Fruit fly (Drosophila melanogaster): ENCODE data around the gene park.
A peak's percentile ranks its signal among the peaks of the same experiment; 100 is the strongest.

park gene

dm6 chr3L:21172527-21173253 is 24.0 kb downstream of the park start, which contains the start of the genes chb and AsnS (continued):
- TF ChIP-seq Hr38 (GFP tag; optimal IDR thresholded peaks at IDR 0.05): no peak
- peak; percentile 71 for TF ChIP-seq CG10669 (GFP tag; optimal IDR thresholded peaks at IDR 0.05)
- TF ChIP-seq CG31627 (GFP tag; optimal IDR thresholded peaks at IDR 0.05): peak; percentile 85
- peak; percentile 86 for TF ChIP-seq Met (GFP tag; optimal IDR thresholded peaks at IDR 0.05)
- no peak for TF ChIP-seq Eip93F (GFP tag; optimal IDR thresholded peaks at IDR 0.05)
- TF ChIP-seq net (GFP tag; optimal IDR thresholded peaks at IDR 0.05): peak; percentile 70
- TF ChIP-seq CG9139 (GFP tag; optimal IDR thresholded peaks at IDR 0.05): no peak
- peak; percentile 93 for TF ChIP-seq svp (GFP tag)
- peak; percentile 85 for TF ChIP-seq pdm3 (GFP tag; optimal IDR thresholded peaks at IDR 0.05)
- peak; percentile 61 for TF ChIP-seq CG3919 (GFP tag; optimal IDR thresholded peaks at IDR 0.05)
- peak; percentile 22 for TF ChIP-seq fd59A (GFP tag; optimal IDR thresholded peaks at IDR 0.05)
- peak; percentile 43 for TF ChIP-seq spab (GFP tag; optimal IDR thresholded peaks at IDR 0.05)
- peak; percentile 82 for TF ChIP-seq CG34406 (GFP tag; optimal IDR thresholded peaks at IDR 0.05)
- peak; percentile 76 for TF ChIP-seq Ets21C (GFP tag; optimal IDR thresholded peaks at IDR 0.05)
- TF ChIP-seq CG32006 (GFP tag; optimal IDR thresholded peaks at IDR 0.05): peak; percentile 80
- no peak for TF ChIP-seq CG4318 (GFP tag; optimal IDR thresholded peaks at IDR 0.05)

- TF ChIP-seq Ets96B (tag; optimal IDR thresholded peaks at IDR 0.05) (peak; percentile 83), acj6 (GFP tag; optimal IDR thresholded peaks at IDR 0.05) (peak; percentile 82), Gug (GFP tag; IDR thresholded peaks at IDR 0.05) (peak; percentile 90), CG11762 (GFP tag; optimal IDR thresholded peaks at IDR 0.05; ENCODE audit: insufficient read depth) (peak; percentile 79), CG6276 (GFP tag; optimal IDR thresholded peaks at IDR 0.05) (peak; percentile 87), CG6808 (GFP tag; optimal IDR thresholded peaks at IDR 0.05) (peak; percentile 73), Eip93F (GFP tag; optimal IDR thresholded peaks at IDR 0.05) (no peak), CG3032 (tag; optimal IDR thresholded peaks at IDR 0.05) (peak; percentile 81), dac (GFP tag; optimal IDR thresholded peaks at IDR 0.05) (peak; percentile 85), dsx (GFP tag; optimal IDR thresholded peaks at IDR 0.05; ENCODE audit: poor library complexity, severe bottlenecking) (peak; percentile 70), CG8119 (GFP tag; IDR thresholded peaks at IDR 0.05) (peak; percentile 87), CG32006 (GFP tag; optimal IDR thresholded peaks at IDR 0.05) (peak; percentile 85), vri (GFP tag; optimal IDR thresholded peaks at IDR 0.05) (peak; percentile 73), Sox15 (GFP tag; optimal IDR thresholded peaks at IDR 0.05) (peak; percentile 77), CG3919 (GFP tag; optimal IDR thresholded peaks at IDR 0.05) (peak; percentile 89), Sox102F (GFP tag; optimal IDR thresholded peaks at IDR 0.05) (peak; percentile 81), CG6792 (GFP tag; optimal IDR thresholded peaks at IDR 0.05) (peak; percentile 85), Blimp-1 (GFP tag; optimal IDR thresholded peaks at IDR 0.05) (peak; percentile 51), CG11294 (GFP tag; IDR thresholded peaks at IDR 0.05) (peak; percentile 82), salr (GFP tag; optimal IDR thresholded peaks at IDR 0.05) (peak; percentile 24 to 59), ss (GFP tag; optimal IDR thresholded peaks at IDR 0.05) (peak; percentile 77 to 85), CG9139 (GFP tag; optimal IDR thresholded peaks at IDR 0.05) (peak; percentile 78), Eip78C (GFP tag) (peak; percentile 94), net (GFP tag; optimal IDR thresholded peaks at IDR 0.05) (peak; percentile 87), fkh (GFP tag; optimal IDR thresholded peaks at IDR 0.05) (peak; percentile 96), OdsH (GFP tag; optimal IDR thresholded peaks at IDR 0.05) (peak; percentile 86), Hr4 (GFP tag; optimal IDR thresholded peaks at IDR 0.05) (peak; percentile 91), fd59A (GFP tag; optimal IDR thresholded peaks at IDR 0.05) (peak; percentile 63), lz (GFP tag; optimal IDR thresholded peaks at IDR 0.05) (peak; percentile 87), Eip75B (GFP tag; optimal IDR thresholded peaks at IDR 0.05) (peak; percentile 90), cyc (GFP tag; optimal IDR thresholded peaks at IDR 0.05) (peak; percentile 87), Met (GFP tag; optimal IDR thresholded peaks at IDR 0.05) (peak; percentile 81), CG8319 (GFP tag; optimal IDR thresholded peaks at IDR 0.05) (peak; percentile 82), achi (GFP tag; optimal IDR thresholded peaks at IDR 0.05) (peak; percentile 84), spab (GFP tag; optimal IDR thresholded peaks at IDR 0.05) (peak; percentile 68), CG15336 (GFP tag; IDR thresholded peaks at IDR 0.05) (peak; percentile 88), CG6163 (GFP tag; IDR thresholded peaks at IDR 0.05) (peak; percentile 92), Hr39 (GFP tag; optimal IDR thresholded peaks at IDR 0.05) (peak; percentile 86), CG10631 (GFP tag; optimal IDR thresholded peaks at IDR 0.05) (peak; percentile 81), CG11902 (GFP tag; optimal IDR thresholded peaks at IDR 0.05) (peak; percentile 94)
Observed at dm6 chr3L:21171905-21172304, 24.7 kb downstream of the park start, which contains the start of gene Ac78C. Ac78C (minus strand) TSS chr3L:21171930.
